Worm (Caenorhabditis elegans): ENCODE data around the gene srh-125.

srh-125 gene

DNA sequence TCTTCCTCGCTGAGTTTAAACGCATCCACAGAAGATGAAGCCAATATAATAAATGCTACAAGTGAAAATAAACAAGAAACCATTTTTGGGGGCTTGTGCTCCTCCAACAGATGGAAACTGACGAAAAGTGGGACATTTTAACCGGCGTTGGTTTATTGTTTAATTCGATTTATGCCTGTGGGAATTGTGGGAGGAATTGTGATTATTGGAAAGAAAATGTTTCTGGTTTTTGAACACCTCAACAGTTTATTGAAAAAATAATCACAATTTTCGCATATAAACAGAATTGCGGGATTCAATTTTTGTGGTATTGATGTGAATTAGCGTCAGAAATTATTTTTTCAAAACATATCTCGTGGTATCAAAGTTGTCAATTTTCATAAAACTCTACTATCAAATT lies 22.4 kb downstream of the srh-125 start, which contains the start of gene try-8:
Gene try-8 (minus strand): TSS at position 101 of the 400 bp plus-strand sequence.
- TF ChIP-seq snpc-1.1 (tag; optimal IDR thresholded peaks at IDR 0.05; ENCODE audit: insufficient read depth) (no peak), ekl-4 (GFP tag; IDR thresholded peaks at IDR 0.05) (no peak), sea-2 (GFP tag; IDR thresholded peaks at IDR 0.05) (no peak), lag-1 (GFP tag; IDR thresholded peaks at IDR 0.05) (no peak), lin-54 (GFP tag; optimal IDR thresholded peaks at IDR 0.05) (no peak), ZK185.1 (tag; optimal IDR thresholded peaks at IDR 0.05; ENCODE audit: poor library complexity, severe bottlenecking) (no peak), lir-1 (GFP tag; conservative IDR thresholded peaks at IDR 0.05) (no peak), attf-5 (GFP tag; optimal IDR thresholded peaks at IDR 0.05) (no peak), egl-44 (GFP tag; IDR thresholded peaks at IDR 0.05) (no peak), rpc-1 (optimal IDR thresholded peaks at IDR 0.05) (no peak), rpc-1 (tag; optimal IDR thresholded peaks at IDR 0.05) (no peak), hlh-26 (GFP tag; conservative IDR thresholded peaks at IDR 0.05) (no peak), ccch-3 (GFP tag; optimal IDR thresholded peaks at IDR 0.05) (no peak), dpff-1 (tag; optimal IDR thresholded peaks at IDR 0.05) (no peak), dpl-1 (GFP tag; optimal IDR thresholded peaks at IDR 0.05) (no peak)

DNA sequence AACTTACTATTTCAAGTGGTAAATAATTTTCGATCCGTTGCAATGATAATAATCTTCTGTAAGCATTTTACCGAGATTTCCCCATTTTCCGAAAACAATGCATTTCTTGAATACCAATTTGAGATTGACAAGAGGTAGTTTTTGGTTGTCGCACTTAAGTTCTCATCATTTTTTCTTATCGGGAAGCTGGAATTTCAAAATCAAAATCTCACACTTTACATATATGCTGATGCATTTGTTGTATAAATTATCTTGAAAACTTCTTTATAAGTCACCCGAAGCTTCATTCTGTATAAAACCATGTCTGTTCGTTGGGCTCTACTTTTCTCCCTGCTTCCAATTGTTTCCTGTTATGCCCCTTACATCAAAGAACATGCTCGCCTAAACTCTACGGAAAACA lies 25.2 kb downstream of the srh-125 start, which contains the start of gene try-11:
Gene try-11 (plus strand): TSS at position 301 of the 400 bp plus-strand sequence.
- no peak for TF ChIP-seq Y53G8AR.9 (GFP tag; conservative IDR thresholded peaks at IDR 0.05)
- no peak for TF ChIP-seq ztf-26 (tag; optimal IDR thresholded peaks at IDR 0.05)
- no peak for TF ChIP-seq gei-17 (GFP tag; optimal IDR thresholded peaks at IDR 0.05)
- no peak for TF ChIP-seq hlh-26 (GFP tag; conservative IDR thresholded peaks at IDR 0.05)
- no peak for TF ChIP-seq D2030.7 (GFP tag; IDR thresholded peaks at IDR 0.05)
- TF ChIP-seq ets-4 (GFP tag; optimal IDR thresholded peaks at IDR 0.05): no peak
- no peak for TF ChIP-seq ZK185.1 (tag; optimal IDR thresholded peaks at IDR 0.05; ENCODE audit: poor library complexity, severe bottlenecking)
- no peak for TF ChIP-seq ceh-58 (GFP tag; IDR thresholded peaks at IDR 0.05)
- TF ChIP-seq dox-1 (GFP tag; IDR thresholded peaks at IDR 0.05): no peak
- TF ChIP-seq ccch-3 (GFP tag; optimal IDR thresholded peaks at IDR 0.05): no peak
- TF ChIP-seq nhr-179 (tag; optimal IDR thresholded peaks at IDR 0.05): no peak
- TF ChIP-seq snpc-4 (GFP tag; optimal IDR thresholded peaks at IDR 0.05): no peak
- TF ChIP-seq snpc-4 (tag; optimal IDR thresholded peaks at IDR 0.05): no peak
- no peak for TF ChIP-seq ztf-22 (GFP tag; optimal IDR thresholded peaks at IDR 0.05)
- no peak for TF ChIP-seq zfh-2 (GFP tag; conservative IDR thresholded peaks at IDR 0.05)
- no peak for TF ChIP-seq lag-1 (GFP tag; IDR thresholded peaks at IDR 0.05)
- TF ChIP-seq attf-3 (GFP tag; conservative IDR thresholded peaks at IDR 0.05): no peak
- no peak for TF ChIP-seq T07F8.4 (tag; optimal IDR thresholded peaks at IDR 0.05)
- TF ChIP-seq B0336.3 (GFP tag; IDR thresholded peaks at IDR 0.05): no peak
- no peak for TF ChIP-seq die-1 (tag; optimal IDR thresholded peaks at IDR 0.05)
- TF ChIP-seq T26A5.8 (tag; optimal IDR thresholded peaks at IDR 0.05): no peak

DNA sequence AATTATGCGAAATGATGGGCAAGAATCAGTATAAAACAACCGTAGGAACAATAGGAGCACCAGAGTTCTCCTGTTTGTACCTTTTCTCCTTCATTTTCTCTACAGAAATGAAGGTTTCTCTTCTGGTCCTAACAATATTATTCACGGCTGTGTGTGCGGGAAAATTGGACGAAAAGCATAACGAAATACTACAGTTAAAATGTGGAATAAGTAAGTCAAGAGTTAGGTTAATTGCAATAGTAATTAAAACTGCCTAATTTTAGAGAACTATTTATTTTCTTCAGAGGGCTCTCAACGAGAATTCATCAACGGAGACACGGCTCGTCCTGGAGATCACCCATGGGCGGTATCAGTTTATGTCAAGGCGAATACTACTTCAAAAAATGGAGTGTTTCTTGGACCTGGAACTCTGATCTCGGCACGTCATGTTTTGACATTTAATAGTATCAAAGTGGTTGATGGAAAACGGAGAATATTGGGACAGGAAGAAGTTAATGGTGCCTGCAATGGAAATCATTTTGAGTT lies 27.3 kb downstream of the srh-125 start, which contains the start of gene try-12:
Gene try-12 (plus strand): TSS at position 51 of the 525 bp plus-strand sequence.
- TF ChIP-seq tbx-9 (tag; optimal IDR thresholded peaks at IDR 0.05; ENCODE audit: borderline replicate concordance) (no peak), atf-7 (tag; optimal IDR thresholded peaks at IDR 0.05) (no peak), dox-1 (GFP tag; IDR thresholded peaks at IDR 0.05) (no peak), dpl-1 (GFP tag; optimal IDR thresholded peaks at IDR 0.05) (no peak), repo-1 (tag; optimal IDR thresholded peaks at IDR 0.05) (no peak), B0336.3 (GFP tag; IDR thresholded peaks at IDR 0.05) (no peak), lin-35 (GFP tag; optimal IDR thresholded peaks at IDR 0.05) (no peak), attf-5 (GFP tag; optimal IDR thresholded peaks at IDR 0.05) (no peak)
